Worm (Caenorhabditis elegans): Measurements from ENCODE around the gene C38H2.3.

ce11 chrIII:10381473-10381872 lies 4.9 kb downstream of the C38H2.3 start, which contains the start of gene C38H2.2:
- TF ChIP-seq unc-30 (tag; optimal IDR thresholded peaks at IDR 0.05) = no peak
- no peak for TF ChIP-seq mab-9 (GFP tag; IDR thresholded peaks at IDR 0.05)
- no peak for TF ChIP-seq snpc-4 (tag; optimal IDR thresholded peaks at IDR 0.05)
